Worm (Caenorhabditis elegans): ENCODE results near the gene F58F12.12.

F58F12.12 gene

DNA sequence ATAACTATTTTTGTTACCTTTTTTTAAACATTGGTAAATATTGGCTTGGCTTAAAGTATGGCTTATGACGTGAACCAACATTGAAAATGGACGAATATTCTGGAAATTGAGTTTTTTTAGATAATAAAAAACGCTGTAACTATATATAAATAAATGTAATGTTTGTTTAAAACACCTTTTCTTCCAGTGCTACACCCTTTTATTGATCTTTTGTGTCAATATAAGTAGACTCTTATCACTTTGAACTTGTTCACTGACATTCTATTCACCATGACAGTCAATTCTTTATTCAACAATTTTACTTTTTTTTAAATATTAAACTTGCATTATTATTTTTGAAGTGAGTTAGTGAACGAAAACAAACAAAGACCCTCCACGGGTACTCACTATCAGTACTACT is 22.3 kb downstream of the F58F12.12 start, which contains the start of gene T25D10.1:
T25D10.1 (plus strand) TSS at position 169 of the 400 bp plus-strand sequence.
- TF ChIP-seq pha-4 (tag; optimal IDR thresholded peaks at IDR 0.05) (peak; percentile 61), elt-2 (tag; optimal IDR thresholded peaks at IDR 0.05) (peak; percentile 46), ztf-11 (tag; optimal IDR thresholded peaks at IDR 0.05) (no peak)

DNA sequence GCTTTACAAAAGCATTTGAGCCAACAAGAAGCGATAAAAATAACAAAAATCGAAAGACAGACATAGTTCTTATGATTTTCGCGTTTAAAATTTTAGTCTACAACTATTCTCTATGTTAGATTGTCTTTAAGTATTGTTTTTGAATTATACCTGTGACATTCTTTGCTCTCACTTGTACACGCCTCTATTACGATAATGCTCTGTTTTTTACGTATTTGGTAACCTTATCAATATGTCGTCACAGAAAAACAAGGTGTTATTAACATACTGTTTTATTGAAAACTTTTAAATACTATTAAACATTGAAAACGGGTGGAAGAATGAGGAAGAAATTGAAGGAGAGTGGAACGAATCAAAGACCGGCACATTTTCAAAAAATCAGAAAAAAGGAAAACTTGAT is 26.3 kb downstream of the F58F12.12 start, which contains the start of gene spp-11:
spp-11 (minus strand) TSS at position 101 of the 400 bp plus-strand sequence.
- TF ChIP-seq nhr-77 (tag; optimal IDR thresholded peaks at IDR 0.05): no peak

ce11 chrII:6409098-6409497 is 28.1 kb downstream of the F58F12.12 start:
- TF ChIP-seq nhr-25 (tag; optimal IDR thresholded peaks at IDR 0.05): peak; percentile 37
- no peak for TF ChIP-seq hmg-11 (tag; optimal IDR thresholded peaks at IDR 0.05)
- TF ChIP-seq ama-1 (optimal IDR thresholded peaks at IDR 0.05): peak; percentile 24

ce11 chrII:6410181-6410580 is 29.2 kb downstream of the F58F12.12 start, which contains the start of gene T25D10.4:
TSS of gene T25D10.4 (minus strand) at chrII:6410281.
- TF ChIP-seq aly-2 (tag; optimal IDR thresholded peaks at IDR 0.05) (no peak), pqm-1 (tag; optimal IDR thresholded peaks at IDR 0.05) (no peak), ceh-16 (tag; optimal IDR thresholded peaks at IDR 0.05) (no peak), jun-1 (tag; optimal IDR thresholded peaks at IDR 0.05) (no peak), elt-2 (tag; optimal IDR thresholded peaks at IDR 0.05) (no peak), ceh-82 (tag; optimal IDR thresholded peaks at IDR 0.05) (no peak), R02D3.7 (tag; optimal IDR thresholded peaks at IDR 0.05) (no peak), nhr-76 (tag; optimal IDR thresholded peaks at IDR 0.05) (no peak), lsy-12 (tag; optimal IDR thresholded peaks at IDR 0.05) (no peak)

DNA sequence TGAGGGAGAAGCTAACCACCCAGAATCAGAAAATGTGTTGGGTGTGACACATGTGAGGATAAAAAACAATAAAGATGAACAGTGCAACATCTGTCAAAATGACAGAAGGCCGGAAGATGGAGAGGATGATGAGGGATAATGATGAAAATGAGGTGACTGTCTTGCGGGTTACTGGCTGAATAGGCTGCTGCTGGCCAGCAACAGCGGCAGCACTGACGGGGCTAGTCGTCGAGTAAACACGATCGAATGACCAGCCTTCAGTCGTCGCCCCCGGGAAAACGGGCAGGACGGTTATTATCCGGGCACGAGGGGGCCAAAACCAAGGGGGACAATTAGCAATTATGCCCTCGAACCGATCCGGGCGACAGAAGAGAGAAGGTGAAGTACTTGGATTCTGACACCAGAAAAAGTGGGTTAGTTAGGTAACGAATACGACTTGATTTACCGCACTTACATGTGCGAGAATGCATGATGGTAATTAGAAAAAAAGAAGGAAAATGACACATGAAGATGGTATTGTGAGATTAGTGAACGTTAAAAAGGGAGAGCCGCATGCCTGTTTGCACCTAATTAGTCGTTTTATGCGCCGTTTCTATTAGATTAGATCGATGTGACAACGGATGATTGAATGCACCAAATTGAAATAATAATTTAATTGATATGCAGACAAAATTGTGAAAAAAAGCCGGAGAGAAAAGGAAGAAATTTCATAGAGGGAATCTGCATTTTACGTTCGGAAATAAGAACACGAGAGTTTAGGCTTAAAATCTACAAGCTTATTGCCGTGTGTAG is 30.9 kb downstream of the F58F12.12 start:
- TF ChIP-seq nhr-25 (tag; optimal IDR thresholded peaks at IDR 0.05) (no peak), nhr-23 (tag; optimal IDR thresholded peaks at IDR 0.05) (no peak), nhr-237 (tag; optimal IDR thresholded peaks at IDR 0.05) (no peak), snpc-4 (tag; optimal IDR thresholded peaks at IDR 0.05) (no peak)

ce11 chrII:6413788-6414187 is 32.8 kb downstream of the F58F12.12 start:
- TF ChIP-seq elt-2 (tag; optimal IDR thresholded peaks at IDR 0.05) (peak; percentile 98), nhr-77 (tag; optimal IDR thresholded peaks at IDR 0.05) (no peak), nhr-237 (tag; optimal IDR thresholded peaks at IDR 0.05) (no peak), ztf-4 (tag; optimal IDR thresholded peaks at IDR 0.05) (no peak), pqm-1 (tag; optimal IDR thresholded peaks at IDR 0.05) (peak; percentile 70), pha-4 (tag; optimal IDR thresholded peaks at IDR 0.05) (peak; percentile 29), jun-1 (tag; optimal IDR thresholded peaks at IDR 0.05) (peak; percentile 49)

- TF ChIP-seq ama-1 (optimal IDR thresholded peaks at IDR 0.05) (no peak), elt-1 (tag; optimal IDR thresholded peaks at IDR 0.05) (no peak)
Measured at ce11 chrII:6417999-6418398, 37.0 kb downstream of the F58F12.12 start.

- TF ChIP-seq eor-1 (tag; optimal IDR thresholded peaks at IDR 0.05) (no peak), elt-1 (tag; optimal IDR thresholded peaks at IDR 0.05) (peak; percentile 66), nhr-25 (tag; optimal IDR thresholded peaks at IDR 0.05) (peak; percentile 76)
Measured at ce11 chrII:6419163-6419562, 38.2 kb downstream of the F58F12.12 start.

ce11 chrII:6422812-6423211 is 41.8 kb downstream of the F58F12.12 start, which contains the start of gene K03H9.3:
TSS of gene K03H9.3 (plus strand) at chrII:6423112.
- no peak for TF ChIP-seq nhr-28 (tag; optimal IDR thresholded peaks at IDR 0.05)
- TF ChIP-seq nhr-25 (tag; optimal IDR thresholded peaks at IDR 0.05): no peak
- TF ChIP-seq eor-1 (tag; optimal IDR thresholded peaks at IDR 0.05): no peak
- TF ChIP-seq elt-2 (tag; optimal IDR thresholded peaks at IDR 0.05): no peak
- TF ChIP-seq nhr-237 (tag; optimal IDR thresholded peaks at IDR 0.05): no peak
- no peak for TF ChIP-seq jun-1 (tag; optimal IDR thresholded peaks at IDR 0.05)
- TF ChIP-seq fkh-2 (tag; optimal IDR thresholded peaks at IDR 0.05): no peak
- TF ChIP-seq sea-2 (GFP tag; optimal IDR thresholded peaks at IDR 0.05): no peak
- TF ChIP-seq pha-4 (tag; optimal IDR thresholded peaks at IDR 0.05): no peak
